Worm (Caenorhabditis elegans): ENCODE data around the gene cyp-13A6.

DNA sequence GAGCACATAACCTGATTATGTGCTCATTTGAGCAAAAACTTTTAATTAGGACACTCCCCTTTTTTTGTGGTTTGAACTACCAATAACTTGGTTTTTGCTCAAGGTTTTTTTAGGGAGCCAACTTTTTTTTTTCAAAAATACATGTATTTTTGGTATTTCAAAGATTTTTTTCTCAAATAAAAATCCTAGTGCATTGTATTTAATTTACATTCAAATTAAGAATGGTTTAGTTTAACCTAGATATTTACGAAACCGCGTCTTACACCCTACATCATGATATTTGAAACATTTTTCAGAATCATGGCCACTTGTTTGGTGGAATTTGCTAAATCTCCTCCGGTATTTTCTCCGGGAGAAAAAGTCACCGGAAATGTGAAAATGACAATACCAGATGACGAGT is 32.3 kb upstream of the cyp-13A6 start, which contains the start of gene arrd-5:
- TF ChIP-seq nhr-90 (tag; optimal IDR thresholded peaks at IDR 0.05; ENCODE audit: poor library complexity) (no peak), fos-1 (tag; optimal IDR thresholded peaks at IDR 0.05) (no peak), ztf-4 (tag; optimal IDR thresholded peaks at IDR 0.05) (no peak), unc-130 (tag; optimal IDR thresholded peaks at IDR 0.05) (no peak), ces-1 (GFP tag; optimal IDR thresholded peaks at IDR 0.05) (no peak), dpl-1 (GFP tag; optimal IDR thresholded peaks at IDR 0.05) (no peak), ceh-8 (GFP tag; optimal IDR thresholded peaks at IDR 0.05) (no peak), lsy-2 (tag; optimal IDR thresholded peaks at IDR 0.05) (no peak), nhr-12 (tag; optimal IDR thresholded peaks at IDR 0.05) (no peak), snpc-4 (tag; optimal IDR thresholded peaks at IDR 0.05) (no peak), nhr-47 (tag; optimal IDR thresholded peaks at IDR 0.05) (no peak), ceh-90 (tag; optimal IDR thresholded peaks at IDR 0.05) (no peak)

Data from whole organism, L1 larva.